Worm (Caenorhabditis elegans) whole organism, L4 larva: ENCODE measurements around the gene rpap-3.

Source experiments
- Y5F2A.4 ChIP-seq: fragments of 200-800 bp; sonication (Bioruptor generic); optimal IDR thresholded peaks from 2 replicates; lab custom pipeline; 2018; ENCODE audit warnings: mild to moderate bottlenecking, missing genetic modification characterization, missing compliant biosample characterization
- ama-1 ChIP-seq: fragments of 150-350 bp; optimal IDR thresholded peaks from 2 replicates; lab custom pipeline; 2014; ENCODE audit warnings: inconsistent platforms, mixed read lengths
- arid-1 ChIP-seq: fragments of 200-800 bp; sonication (Bioruptor generic); conservative IDR thresholded peaks from 2 replicates; pipeline ENCODE4 v1.3.6; 2022; ENCODE audit warnings: missing genetic modification reagents, missing genetic modification characterization, missing compliant biosample characterization
- ceh-82 ChIP-seq: sonication (generic microtip); optimal IDR thresholded peaks from 2 replicates; lab custom pipeline; 2017; ENCODE audit warnings: missing biosample characterization, missing genetic modification characterization
- daf-12 ChIP-seq: fragments of 150-350 bp; optimal IDR thresholded peaks from 2 replicates; lab custom pipeline; 2014; ENCODE audit warnings: missing biosample characterization, missing genetic modification reagents, missing genetic modification characterization
- mdl-1 ChIP-seq, 2 experiments: fragments of 150-350 bp in 1 of 2; sonication (generic microtip) in 1 of 2; optimal IDR thresholded peaks; 2 replicates each; lab custom pipeline; 2014 to 2017; ENCODE audit warnings: missing biosample characterization in 2 of 2, missing genetic modification characterization in 2 of 2
- nhr-10 ChIP-seq: fragments of 150-350 bp; optimal IDR thresholded peaks from 2 replicates; lab custom pipeline; 2014; ENCODE audit warnings: missing biosample characterization, missing genetic modification characterization
- nhr-11 ChIP-seq: fragments of 150-350 bp; optimal IDR thresholded peaks from 2 replicates; lab custom pipeline; 2014; ENCODE audit warnings: missing biosample characterization, missing genetic modification characterization
- nhr-28 ChIP-seq: fragments of 150-350 bp; optimal IDR thresholded peaks from 2 replicates; lab custom pipeline; 2014; ENCODE audit warnings: missing biosample characterization, missing genetic modification characterization
- pha-4 ChIP-seq, 2 experiments: fragments of 150-350 bp in 1 of 2; fragments of 200-800 bp in 1 of 2; sonication (Bioruptor generic) in 1 of 2; IDR thresholded peaks in 1 of 2; optimal IDR thresholded peaks in 1 of 2; 2 replicates each; pipeline versions ENCODE4 v1.3.6 to Lab custom; 2014 to 2022; ENCODE audit warnings: missing genetic modification characterization in 2 of 2, missing genetic modification reagents in 2 of 2, missing biosample characterization in 1 of 2, missing compliant biosample characterization in 1 of 2
- unc-62 ChIP-seq, 3 experiments: fragments of 150-350 bp in 1 of 3; sonication (generic microtip); optimal IDR thresholded peaks in 2 of 3; peaks in 1 of 3; 1 replicate in 1 of 3; 2 replicates in 2 of 3; lab custom pipeline; 2014 to 2017; ENCODE audit warnings: missing biosample characterization in 3 of 3, missing genetic modification characterization in 3 of 3, missing genetic modification reagents in 3 of 3, missing genotype in 1 of 3
- ztf-11 ChIP-seq: fragments of 150-350 bp; optimal IDR thresholded peaks from 2 replicates; lab custom pipeline; 2014; ENCODE audit warnings: missing biosample characterization, missing genetic modification characterization

DNA sequence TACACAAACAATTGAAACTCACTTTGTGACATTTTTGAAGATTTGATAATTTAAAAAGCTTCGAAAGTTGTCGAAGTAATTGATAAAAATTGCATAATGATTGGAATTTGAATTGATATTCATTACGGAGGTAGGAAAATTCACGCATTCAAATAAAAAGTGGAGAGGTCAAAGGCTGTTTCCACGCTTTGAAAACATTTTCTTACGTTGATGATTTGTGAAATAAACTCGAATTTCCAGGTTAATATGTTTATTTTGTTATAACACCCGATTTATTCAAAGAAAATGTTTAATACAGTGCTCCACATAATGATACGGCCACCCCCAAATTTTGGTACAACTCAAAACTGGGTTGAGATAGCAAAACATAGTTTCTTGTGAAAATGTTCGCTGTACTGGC lies 24.5 kb upstream of the rpap-3 start, which contains the start of gene C33H5.16:
- no peak for TF ChIP-seq ztf-11 (tag; lab: Kevin White, UChicago)
- no peak for TF ChIP-seq nhr-28 (tag; lab: Kevin White, UChicago)
- TF ChIP-seq nhr-11 (tag; lab: Kevin White, UChicago) = no peak
- no peak for TF ChIP-seq pha-4 (GFP tag; IDR thresholded peaks at IDR 0.05; lab: Robert Waterston, UW)
- no peak for TF ChIP-seq pha-4 (tag; optimal IDR thresholded peaks at IDR 0.05; lab: Kevin White, UChicago)
- TF ChIP-seq arid-1 = no peak
- TF ChIP-seq unc-62 (GFP tag; optimal IDR thresholded peaks at IDR 0.05 in 1 of 2; lab: Kevin White, UChicago) = no peak
- no peak for TF ChIP-seq unc-62 (tag; optimal IDR thresholded peaks at IDR 0.05; lab: Kevin White, UChicago)
- no peak for TF ChIP-seq nhr-10 (tag; lab: Kevin White, UChicago)
- no peak for TF ChIP-seq daf-12 (tag; lab: Kevin White, UChicago)
- no peak for TF ChIP-seq ceh-82
- TF ChIP-seq Y5F2A.4 = no peak
- no peak for TF ChIP-seq ama-1 (lab: Kevin White, UChicago)
- no peak for TF ChIP-seq mdl-1 (tag; optimal IDR thresholded peaks at IDR 0.05; lab: Kevin White, UChicago)
